Worm (Caenorhabditis elegans) whole organism, L4/young adult: Measurements from ENCODE around the gene glb-32.

Experiments
- W03F9.2 ChIP-seq: fragments of 150-350 bp; optimal IDR thresholded peaks from 2 replicates; lab custom pipeline; 2014; ENCODE audit warnings: missing biosample characterization, missing genetic modification characterization
- dao-5 ChIP-seq: sonication (generic microtip); optimal IDR thresholded peaks from 2 replicates; lab custom pipeline; 2016; ENCODE audit warnings: missing genotype, missing genetic modification characterization, moderate library complexity, missing compliant biosample characterization
- him-1 ChIP-seq: sonication (generic microtip); optimal IDR thresholded peaks from 2 replicates; lab custom pipeline; 2016; ENCODE audit warnings: missing genotype, missing genetic modification reagents, missing genetic modification characterization, missing compliant biosample characterization

Gene glb-32

DNA sequence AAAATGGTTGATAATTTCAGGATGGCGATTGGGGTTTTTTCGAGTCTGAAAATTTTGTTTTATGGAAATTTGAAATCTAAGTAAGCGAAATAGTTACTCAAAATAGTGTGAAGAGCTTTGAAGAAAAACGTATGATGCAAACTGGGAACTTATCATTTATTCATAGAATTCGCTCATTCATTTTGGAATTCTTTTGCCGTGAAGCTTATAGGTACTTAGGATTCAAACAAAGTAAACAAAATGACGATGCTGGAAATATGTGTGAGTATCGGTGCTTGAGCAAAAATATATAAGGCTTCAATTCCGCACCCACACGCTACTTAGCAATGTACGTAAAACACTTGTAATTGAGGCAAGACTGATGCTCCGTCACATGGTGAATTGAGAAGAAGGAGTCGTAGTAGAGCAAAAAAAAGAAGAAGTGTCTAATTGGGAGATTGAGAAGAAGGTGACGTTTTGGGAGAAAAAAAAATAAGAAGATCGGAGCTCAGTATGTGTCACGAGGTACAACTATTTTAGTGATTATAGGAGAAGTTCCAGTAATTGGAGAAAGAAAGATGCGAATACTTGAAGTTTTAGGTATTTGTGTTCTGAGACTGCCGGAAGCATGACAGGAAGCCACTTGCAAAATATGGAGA is at the start of gene glb-32:
Gene glb-32 (minus strand): TSS at position 51 of the 638 bp plus-strand sequence.
- TF ChIP-seq dao-5 (tag; lab: Kevin White, UChicago) (no peak), him-1 (tag; lab: Kevin White, UChicago) (no peak), W03F9.2 (tag; lab: Kevin White, UChicago) (no peak)

DNA sequence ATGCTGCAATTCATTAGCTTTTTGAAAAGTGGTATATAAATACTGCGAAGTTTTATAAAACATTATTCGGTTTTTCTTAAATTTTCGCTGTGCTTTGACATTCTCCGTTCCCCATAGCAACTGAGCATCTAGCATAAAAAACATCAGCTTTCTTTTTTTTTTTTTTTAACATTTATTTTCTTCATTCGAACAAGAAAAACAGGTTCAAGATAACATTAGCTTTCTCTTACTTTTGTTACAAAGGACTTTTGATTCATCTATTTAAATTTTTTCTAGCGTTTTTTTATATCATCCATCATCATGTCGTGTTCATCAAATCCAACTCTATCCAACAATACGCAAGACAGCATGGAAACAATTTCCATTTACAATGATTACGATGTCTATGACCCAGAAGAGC is 48.6 kb upstream of the glb-32 start, which contains the start of gene F14F9.3:
Gene F14F9.3 (plus strand): TSS at position 301 of the 400 bp plus-strand sequence.
- TF ChIP-seq W03F9.2 (tag; lab: Kevin White, UChicago) (no peak), him-1 (tag; lab: Kevin White, UChicago) (no peak)

DNA sequence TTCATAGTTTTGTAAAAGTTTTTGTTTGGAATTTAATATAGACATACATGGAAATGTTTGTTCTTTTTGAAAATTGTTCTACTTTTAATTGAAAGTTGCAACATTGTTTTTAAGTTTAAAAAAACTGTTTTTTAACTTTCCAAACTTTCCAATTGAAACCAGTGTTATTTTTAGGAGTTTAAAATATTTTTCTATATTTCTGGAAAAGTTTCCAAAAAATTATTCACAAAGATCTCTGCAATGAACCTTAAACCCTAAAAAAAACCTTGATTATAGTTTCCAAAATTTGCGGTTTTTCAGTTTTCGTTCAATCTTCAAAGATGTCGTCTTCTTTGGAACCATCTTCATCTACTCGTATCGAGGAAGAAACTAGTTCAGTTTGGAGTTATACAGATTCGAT is 43.1 kb upstream of the glb-32 start, which contains the start of gene F14F9.4:
Gene F14F9.4 (plus strand): TSS at position 301 of the 400 bp plus-strand sequence.
- TF ChIP-seq W03F9.2 (tag; lab: Kevin White, UChicago) (no peak), dao-5 (tag; lab: Kevin White, UChicago) (no peak), him-1 (tag; lab: Kevin White, UChicago) (no peak)

DNA sequence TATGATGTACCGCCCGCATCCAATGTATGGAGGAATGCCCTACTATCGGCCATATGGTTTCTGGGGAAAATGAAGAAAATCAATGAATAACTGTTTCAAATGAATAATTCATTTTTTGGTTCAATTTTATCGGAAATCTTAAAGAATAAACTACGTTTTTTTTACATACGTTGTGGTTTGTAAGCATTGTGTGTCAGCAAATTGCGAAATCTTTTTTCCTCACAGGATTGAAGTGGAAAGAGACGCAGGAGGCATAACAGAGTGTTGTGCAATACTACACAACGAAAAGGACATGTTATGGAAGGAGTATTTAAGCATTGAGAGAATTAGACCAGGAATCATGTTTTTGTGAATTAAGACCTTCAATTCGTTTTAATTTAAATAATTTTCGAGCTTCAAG is 42.0 kb upstream of the glb-32 start:
- TF ChIP-seq him-1 (tag; lab: Kevin White, UChicago) (no peak), W03F9.2 (tag; lab: Kevin White, UChicago) (peak; percentile 29)

DNA sequence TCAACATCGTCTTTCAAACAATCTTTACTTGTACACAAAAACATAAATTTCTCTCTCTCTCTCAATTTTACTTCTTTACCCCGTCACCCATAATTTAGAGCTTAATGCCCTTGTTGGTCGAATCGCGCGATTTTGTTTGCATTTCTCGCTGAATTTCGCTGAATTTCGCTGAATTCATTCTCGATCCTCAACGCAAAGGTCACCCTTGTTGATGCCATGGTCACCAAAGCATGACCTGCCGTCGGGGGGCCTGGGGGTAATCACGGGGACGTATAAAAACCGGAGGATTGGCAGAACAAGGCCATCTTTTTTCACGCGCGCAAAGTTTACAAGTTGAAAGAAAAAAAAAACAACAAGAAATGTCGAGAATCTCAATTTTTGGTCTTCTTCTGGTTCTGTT is 40.7 kb upstream of the glb-32 start, which contains the start of gene F14F9.8:
Gene F14F9.8 (plus strand): TSS at position 301 of the 400 bp plus-strand sequence.
- TF ChIP-seq W03F9.2 (tag; lab: Kevin White, UChicago) (no peak), dao-5 (tag; lab: Kevin White, UChicago) (no peak), him-1 (tag; lab: Kevin White, UChicago) (no peak)

DNA sequence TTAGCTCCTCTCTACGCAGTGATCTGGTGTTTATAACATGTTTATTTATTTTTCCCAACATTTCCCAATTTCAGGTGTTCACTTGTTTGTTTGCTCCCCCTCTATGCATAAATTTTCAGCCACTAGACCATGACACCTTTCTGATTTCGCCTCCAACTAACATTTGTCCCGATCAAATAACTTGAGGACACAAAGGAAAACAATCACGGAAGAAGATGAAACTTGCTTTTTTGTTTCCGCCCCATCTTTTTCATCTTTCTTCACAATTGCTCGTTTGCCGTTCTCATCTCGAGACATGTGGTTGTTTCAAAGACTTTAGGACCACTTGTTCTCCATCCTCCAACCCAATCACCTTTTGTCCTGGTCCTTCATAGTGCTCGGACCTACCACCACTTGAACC is 37.4 kb upstream of the glb-32 start, which contains the start of gene F14F9.5:
Gene F14F9.5 (plus strand): TSS at position 301 of the 400 bp plus-strand sequence.
- TF ChIP-seq W03F9.2 (tag; lab: Kevin White, UChicago): no peak
- no peak for TF ChIP-seq him-1 (tag; lab: Kevin White, UChicago)
- TF ChIP-seq dao-5 (tag; lab: Kevin White, UChicago): no peak

DNA sequence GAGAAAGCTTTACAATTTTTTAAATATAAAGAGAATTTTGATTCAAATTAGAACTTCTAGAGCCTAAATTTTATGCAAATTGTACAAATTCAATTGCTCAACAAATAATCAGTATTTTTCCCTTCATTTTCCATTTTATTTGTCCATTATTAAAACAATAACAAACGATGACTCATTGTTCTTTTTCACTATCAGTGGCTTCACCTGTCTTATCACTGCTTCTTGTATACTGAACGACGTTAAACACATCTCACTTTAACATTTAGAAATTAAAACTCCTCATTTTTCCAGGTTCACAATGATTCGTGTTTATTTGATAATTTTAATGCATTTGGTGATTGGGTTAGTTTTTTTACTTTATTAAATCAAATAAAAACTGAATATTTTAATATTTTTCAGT is 30.3 kb upstream of the glb-32 start, which contains the start of gene sid-1:
Gene sid-1 (plus strand): TSS at position 292 of the 400 bp plus-strand sequence.
- no peak for TF ChIP-seq dao-5 (tag; lab: Kevin White, UChicago)
- TF ChIP-seq him-1 (tag; lab: Kevin White, UChicago): no peak
- no peak for TF ChIP-seq W03F9.2 (tag; lab: Kevin White, UChicago)

DNA sequence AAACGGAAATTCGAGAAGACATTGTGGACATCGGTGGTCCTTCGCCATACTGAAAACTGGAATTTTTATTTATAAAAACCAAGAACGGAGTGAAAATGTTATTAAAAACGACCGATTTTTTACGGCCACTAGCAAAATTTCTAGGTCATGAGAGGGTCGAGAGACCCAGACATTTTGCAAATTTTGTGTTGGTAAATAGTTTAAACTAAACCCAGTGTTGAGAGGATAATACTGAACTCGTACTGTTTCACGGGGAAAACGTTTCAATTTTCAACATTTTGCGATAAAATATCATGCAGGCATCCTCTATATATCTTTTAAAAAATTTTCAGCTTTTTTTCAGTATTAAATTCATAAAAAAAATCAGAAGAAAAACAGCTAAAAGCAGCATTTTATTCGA is 29.8 kb upstream of the glb-32 start, which contains the start of gene C04F5.9:
Gene C04F5.9 (minus strand): TSS at position 101 of the 400 bp plus-strand sequence.
- TF ChIP-seq W03F9.2 (tag; lab: Kevin White, UChicago) (no peak), him-1 (tag; lab: Kevin White, UChicago) (no peak), dao-5 (tag; lab: Kevin White, UChicago) (no peak)

DNA sequence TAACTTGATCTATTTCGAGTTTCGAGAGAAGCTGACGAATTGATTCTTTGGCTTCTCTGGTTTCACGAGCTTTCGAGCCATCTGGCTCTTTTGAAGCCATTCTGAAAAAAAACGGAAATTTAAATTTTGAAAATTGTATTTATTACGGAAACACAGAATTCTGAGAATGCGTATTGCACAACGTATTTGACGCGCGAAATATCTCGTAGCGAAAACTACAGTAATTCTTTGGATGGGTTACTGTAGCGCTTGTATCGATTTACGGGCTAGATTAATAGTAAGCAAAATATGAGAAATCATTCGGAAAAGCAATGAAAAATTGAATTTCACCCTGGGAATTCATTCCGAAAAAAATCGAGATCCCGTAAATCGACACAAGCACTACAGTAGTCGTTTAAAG is 24.3 kb upstream of the glb-32 start, which contains the start of gene C04F5.8:
Gene C04F5.8 (minus strand): TSS at position 101 of the 400 bp plus-strand sequence.
- TF ChIP-seq him-1 (tag; lab: Kevin White, UChicago): no peak
- no peak for TF ChIP-seq W03F9.2 (tag; lab: Kevin White, UChicago)
- TF ChIP-seq dao-5 (tag; lab: Kevin White, UChicago): no peak

DNA sequence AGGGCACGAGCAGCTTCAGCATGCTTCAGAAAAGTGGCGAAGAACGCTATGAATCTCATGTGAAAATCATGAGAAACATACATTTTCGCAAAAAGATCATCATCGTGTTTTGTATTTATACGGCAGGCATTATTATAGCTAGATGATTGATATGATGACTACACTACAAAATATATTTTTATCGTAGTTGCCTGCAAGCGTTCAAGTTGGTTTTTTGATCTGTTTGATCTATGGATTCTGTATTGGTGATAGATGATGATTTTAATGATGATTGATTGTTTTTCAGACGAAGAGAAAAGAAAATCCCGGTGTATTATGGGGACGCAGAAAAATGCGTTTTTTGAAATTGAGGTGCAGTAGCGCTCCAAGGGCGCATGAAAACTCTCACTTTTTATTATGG is 21.3 kb upstream of the glb-32 start, which contains the start of gene ugt-63:
Gene ugt-63 (minus strand): TSS at position 89 of the 400 bp plus-strand sequence.
- TF ChIP-seq W03F9.2 (tag; lab: Kevin White, UChicago) (no peak), dao-5 (tag; lab: Kevin White, UChicago) (no peak), him-1 (tag; lab: Kevin White, UChicago) (no peak)

DNA sequence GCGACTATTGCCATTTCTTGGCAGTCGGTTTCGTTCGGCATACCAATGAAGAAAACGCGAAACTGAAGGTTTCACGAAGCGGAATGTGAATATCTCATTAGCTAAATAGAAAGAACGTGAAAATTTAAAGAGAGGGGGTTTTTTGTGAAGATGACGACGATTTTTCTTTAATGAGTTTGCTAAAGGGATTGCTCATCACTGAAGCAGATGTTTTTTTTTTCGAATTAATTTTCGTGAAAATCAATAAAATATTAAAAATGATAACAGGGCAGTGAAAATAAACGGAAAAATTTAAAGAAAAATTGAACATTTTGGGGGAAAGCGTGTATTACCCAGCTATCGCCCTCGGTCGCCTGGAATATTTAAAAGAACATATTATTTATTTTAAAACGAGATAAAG is 18.5 kb upstream of the glb-32 start, which contains the start of gene srab-3:
Gene srab-3 (minus strand): TSS at position 101 of the 400 bp plus-strand sequence.
- TF ChIP-seq him-1 (tag; lab: Kevin White, UChicago) (no peak), dao-5 (tag; lab: Kevin White, UChicago) (no peak), W03F9.2 (tag; lab: Kevin White, UChicago) (no peak)

DNA sequence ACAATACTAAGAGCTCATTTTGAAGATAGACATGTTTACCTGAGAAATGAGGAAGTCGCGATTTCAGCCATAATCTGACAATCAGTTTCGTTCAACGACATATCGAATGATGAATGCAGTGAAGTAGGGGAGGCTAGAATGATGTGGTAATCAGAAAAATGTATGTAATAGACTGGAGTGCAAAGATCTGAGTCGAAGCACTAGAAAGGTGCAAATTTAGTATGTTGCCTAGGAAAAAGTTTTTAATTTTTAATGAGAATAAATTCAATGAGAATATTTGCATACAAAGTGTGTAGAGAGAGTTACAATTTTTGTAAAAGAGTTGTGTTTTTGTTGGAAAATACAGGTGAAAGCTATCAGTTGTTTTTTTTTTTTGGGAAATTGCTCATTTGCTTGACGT is 15.6 kb upstream of the glb-32 start, which contains the start of gene srab-2:
Gene srab-2 (minus strand): TSS at position 101 of the 400 bp plus-strand sequence.
- no peak for TF ChIP-seq dao-5 (tag; lab: Kevin White, UChicago)
- no peak for TF ChIP-seq W03F9.2 (tag; lab: Kevin White, UChicago)
- no peak for TF ChIP-seq him-1 (tag; lab: Kevin White, UChicago)

DNA sequence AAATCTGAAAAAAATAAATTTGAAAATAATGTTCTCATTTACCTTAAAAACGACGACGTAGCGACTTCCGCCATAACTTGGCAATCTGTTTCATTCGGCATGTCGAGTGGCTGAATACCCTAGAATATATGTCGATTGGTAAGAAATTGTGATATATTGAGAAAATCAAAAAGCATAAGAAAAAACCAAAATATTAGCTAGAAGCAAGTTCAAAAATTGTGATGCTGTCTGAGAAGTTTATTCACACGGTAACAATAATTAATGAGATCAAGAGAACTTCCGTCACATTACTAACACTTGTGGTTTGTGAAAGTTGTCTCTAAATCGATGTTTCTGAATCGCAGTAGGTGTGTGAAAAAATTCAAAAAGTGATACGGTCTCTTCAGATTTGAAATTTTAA is 12.7 kb upstream of the glb-32 start, which contains the start of gene srab-1:
Gene srab-1 (minus strand): TSS at position 101 of the 400 bp plus-strand sequence.
- TF ChIP-seq him-1 (tag; lab: Kevin White, UChicago) (no peak), dao-5 (tag; lab: Kevin White, UChicago) (no peak), W03F9.2 (tag; lab: Kevin White, UChicago) (no peak)
